Worm (Caenorhabditis elegans) whole organism, early embryonic: ENCODE measurements around the gene C27C12.4.

Experiments
- B0310.2 ChIP-seq: sonication (generic microtip); optimal IDR thresholded peaks from 2 replicates; lab custom pipeline; 2016; ENCODE audit warnings: mild to moderate bottlenecking, missing genetic modification characterization, missing compliant biosample characterization
- F13C5.2 ChIP-seq: sonication (generic microtip); optimal IDR thresholded peaks from 2 replicates; lab custom pipeline; 2017; ENCODE audit warnings: mild to moderate bottlenecking, missing genetic modification characterization, inconsistent platforms, missing compliant biosample characterization
- aly-1 ChIP-seq: sonication (generic microtip); optimal IDR thresholded peaks from 2 replicates; lab custom pipeline; 2016; ENCODE audit warnings: missing genetic modification characterization, missing compliant biosample characterization
- ama-1 ChIP-seq: fragments of 150-350 bp; optimal IDR thresholded peaks from 2 replicates; lab custom pipeline; 2014
- ceh-13 ChIP-seq: fragments of 200-800 bp; sonication (Bioruptor generic); optimal IDR thresholded peaks from 2 replicates; lab custom pipeline; 2018; ENCODE audit warnings: mild to moderate bottlenecking, missing genetic modification characterization, missing compliant biosample characterization
- ceh-36 ChIP-seq: sonication (generic microtip); optimal IDR thresholded peaks from 2 replicates; lab custom pipeline; 2016; ENCODE audit warnings: missing genetic modification characterization, inconsistent platforms, missing compliant biosample characterization
- ets-7 ChIP-seq: sonication (generic microtip); optimal IDR thresholded peaks from 2 replicates; lab custom pipeline; 2016; ENCODE audit warnings: missing genotype, missing genetic modification characterization, missing compliant biosample characterization
- flt-1 ChIP-seq: fragments of 200-800 bp; sonication (Bioruptor generic); IDR thresholded peaks from 2 replicates; pipeline ENCODE4 v1.3.6; 2022; ENCODE audit warnings: missing genetic modification characterization, missing compliant biosample characterization
- hmbx-1 ChIP-seq: sonication (generic microtip); optimal IDR thresholded peaks from 2 replicates; lab custom pipeline; 2016; ENCODE audit warnings: mild to moderate bottlenecking, missing genetic modification characterization, missing compliant biosample characterization
- hmg-4 ChIP-seq: fragments of 200-800 bp; sonication (Bioruptor generic); optimal IDR thresholded peaks from 2 replicates; lab custom pipeline; 2018; ENCODE audit warnings: mild to moderate bottlenecking, missing genetic modification characterization, missing compliant biosample characterization
- hnd-1 ChIP-seq: sonication (generic microtip); optimal IDR thresholded peaks from 2 replicates; lab custom pipeline; 2016; ENCODE audit warnings: missing genetic modification characterization, missing compliant biosample characterization
- pes-1 ChIP-seq: fragments of 200-800 bp; sonication (Bioruptor generic); IDR thresholded peaks from 2 replicates; pipeline ENCODE4 v1.3.6; 2022; ENCODE audit warnings: missing genetic modification reagents, missing genetic modification characterization, missing compliant biosample characterization
- scrt-1 ChIP-seq: fragments of 200-800 bp; sonication (Bioruptor generic); IDR thresholded peaks from 2 replicates; pipeline ENCODE4 v1.3.6; 2022; ENCODE audit warnings: missing genetic modification characterization, missing compliant biosample characterization
- sea-1 ChIP-seq: fragments of 200-800 bp; sonication (Bioruptor generic); conservative IDR thresholded peaks from 2 replicates; pipeline ENCODE4 v1.3.6; 2022; ENCODE audit warnings: missing genetic modification characterization, missing compliant biosample characterization
- tbx-11 ChIP-seq: fragments of 200-800 bp; sonication (Bioruptor generic); IDR thresholded peaks from 2 replicates; pipeline ENCODE4 v1.3.6; 2022; ENCODE audit warnings: missing genetic modification characterization, missing compliant biosample characterization
- tbx-37 ChIP-seq: fragments of 200-800 bp; sonication (Bioruptor generic); conservative IDR thresholded peaks from 2 replicates; pipeline ENCODE4 v1.3.6; 2022; ENCODE audit warnings: missing genetic modification reagents, missing genetic modification characterization, missing compliant biosample characterization
- tra-4 ChIP-seq: sonication (generic microtip); optimal IDR thresholded peaks from 2 replicates; lab custom pipeline; 2017; ENCODE audit warnings: missing genetic modification characterization, missing compliant biosample characterization

The C27C12.4 gene

DNA sequence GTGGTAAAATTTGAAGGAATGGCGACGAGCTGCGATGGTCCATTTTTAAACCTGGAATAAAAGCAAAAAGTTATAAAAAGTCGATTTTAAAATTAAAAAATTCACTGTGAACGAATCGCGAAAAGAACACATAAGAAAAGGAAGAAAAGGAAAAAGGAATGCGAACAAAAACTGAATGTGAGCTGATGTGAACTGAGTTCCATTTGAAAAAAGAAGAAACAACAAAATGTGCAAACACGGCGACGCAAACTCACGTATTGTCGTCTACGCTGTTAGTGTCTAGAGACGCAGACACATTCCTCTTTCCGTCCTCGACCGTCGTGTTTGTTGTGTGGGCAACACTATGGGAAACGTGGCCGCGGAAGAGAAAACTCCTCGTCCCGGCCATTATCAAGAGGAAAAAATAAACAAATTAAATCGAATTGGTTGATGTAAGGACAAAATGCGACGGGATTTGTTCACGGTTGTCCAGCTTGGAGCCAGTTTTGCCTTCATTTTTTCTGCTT, at the start of gene C27C12.4, which contains the start of gene C27C12.1:
Gene C27C12.4, plus strand, starts transcription at position 375 of the 506 bp plus-strand sequence.
Gene C27C12.1, minus strand, starts transcription at position 51 of the 506 bp plus-strand sequence.
- TF ChIP-seq scrt-1 (GFP tag; lab: Robert Waterston, UW) (no peak), hmbx-1 (tag; lab: Kevin White, UChicago) (no peak), tbx-11 (GFP tag; lab: Robert Waterston, UW) (no peak), F13C5.2 (tag; lab: Kevin White, UChicago) (peak; percentile 67), tbx-37 (peak; percentile 58; the same call in 1 of the 2 replicates), ama-1 (lab: Kevin White, UChicago) (no peak), pes-1 (GFP tag; lab: Robert Waterston, UW) (no peak), hmg-4 (peak; percentile 67), ceh-36 (tag; lab: Kevin White, UChicago) (no peak), ceh-13 (GFP tag; lab: Kevin White, UChicago) (no peak)

DNA sequence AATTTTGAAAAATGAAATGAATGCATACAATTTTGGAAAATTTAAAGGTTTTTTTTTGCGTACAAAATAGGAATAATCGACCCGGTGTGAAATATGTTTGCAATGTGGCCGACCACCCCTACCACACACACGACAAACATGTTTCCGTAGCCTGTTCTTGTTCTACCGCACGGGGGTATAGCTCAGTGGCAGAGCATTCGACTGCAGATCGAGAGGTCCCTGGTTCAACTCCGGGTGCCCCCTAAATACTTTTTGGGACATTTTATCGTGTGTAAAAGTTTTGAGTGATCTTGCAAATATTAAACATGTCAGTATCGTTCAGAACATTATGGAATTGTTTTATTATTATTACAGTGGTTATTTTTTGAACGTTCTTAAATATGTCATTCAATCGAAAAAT, 49.2 kb upstream of the C27C12.4 start:
- TF ChIP-seq tbx-37 (peak; percentile 88), scrt-1 (GFP tag; lab: Robert Waterston, UW) (peak; percentile 91), hnd-1 (tag; lab: Kevin White, UChicago) (peak; percentile 68), hmg-4 (peak; percentile 90), tra-4 (peak; percentile 65), tbx-11 (GFP tag; lab: Robert Waterston, UW) (peak; percentile 86), pes-1 (GFP tag; lab: Robert Waterston, UW) (peak; percentile 95), ama-1 (lab: Kevin White, UChicago) (no peak), sea-1 (peak; percentile 90), B0310.2 (peak; percentile 79), hmbx-1 (tag; lab: Kevin White, UChicago) (peak; percentile 76), ets-7 (tag; lab: Kevin White, UChicago) (peak; percentile 59), flt-1 (peak; percentile 90), F13C5.2 (tag; lab: Kevin White, UChicago) (peak; percentile 82), ceh-13 (GFP tag; lab: Kevin White, UChicago) (peak; percentile 92), aly-1 (tag; lab: Kevin White, UChicago) (peak; percentile 83), ceh-36 (tag; lab: Kevin White, UChicago) (peak; percentile 84)

DNA sequence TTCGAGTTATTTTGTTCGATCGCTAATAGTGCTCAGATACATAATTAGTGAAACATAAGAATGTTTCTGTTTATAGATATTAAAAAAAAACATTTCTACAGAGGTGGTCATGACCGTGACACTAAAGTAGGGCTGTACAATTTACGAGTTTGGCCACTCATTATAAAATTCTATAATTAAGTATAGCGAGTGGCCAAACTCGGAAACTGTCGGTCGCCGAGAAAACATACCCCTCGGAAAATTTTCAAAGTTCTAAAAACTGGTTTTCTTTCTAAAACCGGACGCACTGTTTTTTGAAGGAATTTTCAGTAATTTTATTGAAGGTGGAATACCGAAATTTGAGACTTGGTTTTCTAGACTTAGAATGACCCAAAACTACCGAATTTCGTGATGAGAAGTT, 48.1 kb upstream of the C27C12.4 start:
- TF ChIP-seq hmg-4, result no peak
- no peak for TF ChIP-seq sea-1
- TF ChIP-seq pes-1 (GFP tag; lab: Robert Waterston, UW), result no peak
- TF ChIP-seq flt-1, result no peak
- no peak for TF ChIP-seq hmbx-1 (tag; lab: Kevin White, UChicago)
- TF ChIP-seq scrt-1 (GFP tag; lab: Robert Waterston, UW), result no peak
- TF ChIP-seq ama-1 (lab: Kevin White, UChicago), result no peak
- TF ChIP-seq aly-1 (tag; lab: Kevin White, UChicago), result no peak
- no peak for TF ChIP-seq tbx-11 (GFP tag; lab: Robert Waterston, UW)
- no peak for TF ChIP-seq hnd-1 (tag; lab: Kevin White, UChicago)
- TF ChIP-seq F13C5.2 (tag; lab: Kevin White, UChicago), result no peak
- TF ChIP-seq tbx-37, result no peak
- TF ChIP-seq ceh-13 (GFP tag; lab: Kevin White, UChicago), result no peak
- no peak for TF ChIP-seq ceh-36 (tag; lab: Kevin White, UChicago)
- TF ChIP-seq ets-7 (tag; lab: Kevin White, UChicago), result no peak

DNA sequence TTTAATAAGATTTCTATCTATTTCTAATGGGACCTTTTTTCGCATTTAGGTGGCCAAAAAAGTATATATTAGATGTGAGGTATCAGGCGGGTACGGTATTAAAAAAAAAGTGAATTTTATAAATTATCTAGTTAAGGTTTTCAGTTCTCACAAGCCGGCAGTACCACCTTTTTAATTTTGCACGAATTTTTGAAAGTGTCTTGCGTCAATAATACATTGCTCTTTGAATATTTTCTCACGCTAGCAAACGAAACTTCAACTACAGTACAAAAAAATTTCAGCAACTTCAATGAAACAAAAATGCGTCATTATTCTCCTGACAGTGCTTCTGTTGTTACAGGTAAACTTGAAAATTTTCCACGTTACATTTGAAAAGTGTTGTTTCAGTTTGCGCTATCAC, 47.0 kb upstream of the C27C12.4 start, which contains the start of gene F42D1.4:
Gene F42D1.4, plus strand, starts transcription at position 301 of the 400 bp plus-strand sequence.
- TF ChIP-seq ama-1 (lab: Kevin White, UChicago) (no peak), hnd-1 (tag; lab: Kevin White, UChicago) (no peak), tbx-37 (no peak), aly-1 (tag; lab: Kevin White, UChicago) (no peak), flt-1 (no peak), scrt-1 (GFP tag; lab: Robert Waterston, UW) (no peak), F13C5.2 (tag; lab: Kevin White, UChicago) (no peak), ceh-36 (tag; lab: Kevin White, UChicago) (no peak), ceh-13 (GFP tag; lab: Kevin White, UChicago) (no peak)

DNA sequence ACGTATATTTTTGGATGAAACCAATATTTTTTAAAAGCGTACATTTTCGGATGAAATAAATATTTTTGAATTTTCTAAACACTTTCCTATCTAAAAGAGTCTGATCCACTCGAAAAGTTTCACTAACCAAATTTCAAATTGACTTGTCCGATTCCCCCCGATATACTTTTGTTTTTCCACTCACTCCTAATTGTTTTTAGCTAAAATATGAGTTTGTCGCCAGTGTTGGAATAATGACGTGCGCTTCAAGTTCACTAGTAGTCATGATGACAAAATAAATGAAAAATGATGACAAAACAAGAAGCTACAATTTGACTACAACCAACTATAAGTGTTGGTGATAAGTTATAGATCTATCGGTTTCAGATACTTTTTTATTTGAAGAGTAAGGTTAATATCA, 45.1 kb upstream of the C27C12.4 start:
- TF ChIP-seq aly-1 (tag; lab: Kevin White, UChicago) (no peak), hmbx-1 (tag; lab: Kevin White, UChicago) (no peak), F13C5.2 (tag; lab: Kevin White, UChicago) (no peak), sea-1 (no peak), B0310.2 (no peak), tbx-11 (GFP tag; lab: Robert Waterston, UW) (no peak), ets-7 (tag; lab: Kevin White, UChicago) (no peak), pes-1 (GFP tag; lab: Robert Waterston, UW) (no peak), hnd-1 (tag; lab: Kevin White, UChicago) (no peak), ceh-13 (GFP tag; lab: Kevin White, UChicago) (no peak), tbx-37 (no peak)

DNA sequence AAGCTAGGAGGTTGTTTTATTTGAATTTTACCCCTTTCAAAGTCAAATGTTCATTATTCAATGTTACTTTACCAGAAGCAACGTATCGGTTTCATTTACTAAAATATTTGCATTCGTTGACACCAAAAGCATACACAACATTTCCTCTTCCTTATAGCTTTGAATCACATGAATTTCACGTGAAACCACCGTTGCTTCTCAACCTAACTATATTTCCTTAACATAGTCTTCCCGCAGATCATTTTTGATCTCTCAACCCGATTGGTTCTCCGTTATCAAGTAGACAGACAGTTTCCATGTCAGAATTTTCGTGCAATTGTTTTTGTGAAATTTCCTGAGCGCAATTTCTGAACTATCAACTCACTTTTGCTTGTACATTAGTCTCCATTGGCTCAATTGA, 44.0 kb upstream of the C27C12.4 start:
- TF ChIP-seq flt-1, result no peak
- no peak for TF ChIP-seq hmbx-1 (tag; lab: Kevin White, UChicago)
- TF ChIP-seq tra-4, result no peak
- TF ChIP-seq sea-1, result no peak

DNA sequence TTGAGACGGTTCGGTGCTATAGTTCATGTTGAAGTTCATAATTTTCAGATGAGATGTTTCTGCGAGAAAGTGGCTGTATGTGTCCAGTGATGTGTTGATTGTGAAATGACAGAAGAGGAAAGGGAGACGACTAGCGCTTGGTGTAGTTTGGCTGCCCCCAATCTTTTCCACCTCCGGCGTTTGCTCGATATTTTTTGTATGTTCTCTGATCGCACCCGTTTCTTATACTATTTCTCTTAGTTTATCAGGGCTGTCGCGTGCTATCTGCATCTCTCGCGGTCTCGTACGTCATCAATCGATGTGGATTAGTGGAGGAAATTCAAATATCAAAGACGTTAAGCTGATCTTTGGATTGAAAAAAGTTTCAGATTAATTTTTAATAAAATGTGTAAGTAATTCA, 43.2 kb upstream of the C27C12.4 start, which contains the start of gene atf-4:
Gene atf-4, minus strand, starts transcription at position 93 of the 400 bp plus-strand sequence.
- TF ChIP-seq ceh-13 (GFP tag; lab: Kevin White, UChicago) (no peak), F13C5.2 (tag; lab: Kevin White, UChicago) (no peak), ets-7 (tag; lab: Kevin White, UChicago) (no peak), scrt-1 (GFP tag; lab: Robert Waterston, UW) (no peak), tra-4 (no peak), ama-1 (lab: Kevin White, UChicago) (no peak), sea-1 (no peak), hnd-1 (tag; lab: Kevin White, UChicago) (no peak), B0310.2 (no peak), ceh-36 (tag; lab: Kevin White, UChicago) (no peak), tbx-37 (no peak), pes-1 (GFP tag; lab: Robert Waterston, UW) (no peak), hmg-4 (no peak)
